Fruit fly (Drosophila melanogaster) whole organism, pupa: ENCODE measurements around the gene Ire1.

ENCODE experiments used
- CG4496 ChIP-seq: fragments of 200-800 bp; sonication (Bioruptor generic); IDR thresholded peaks from 3 replicates; pipeline ENCODE4 v1.3.6; 2022; ENCODE audit warnings: missing biosample characterization, missing genetic modification characterization
- CG8159 ChIP-seq: fragments of 200-800 bp; sonication (Bioruptor generic); optimal IDR thresholded peaks from 3 replicates; lab custom pipeline; 2018; ENCODE audit warnings: missing biosample characterization, mild to moderate bottlenecking, missing genetic modification characterization, moderate library complexity
- CG8301 ChIP-seq: fragments of 200-800 bp; sonication (Bioruptor generic); optimal IDR thresholded peaks from 2 replicates; lab custom pipeline; 2018; ENCODE audit warnings: missing biosample characterization, mild to moderate bottlenecking, missing genetic modification characterization
- rn ChIP-seq: fragments of 200-800 bp; sonication (Bioruptor generic); IDR thresholded peaks from 2 replicates; pipeline ENCODE4 v1.3.6; 2022; ENCODE audit warnings: missing biosample characterization, missing genetic modification characterization

dm6 chr3R:19833546-19833945, 27.5 kb downstream of the Ire1 start:
- TF ChIP-seq rn (GFP tag; lab: Robert Waterston, UW) (no peak), CG8301 (tag; lab: Kevin White, UChicago) (no peak), CG8159 (tag; lab: Kevin White, UChicago) (no peak), CG4496 (GFP tag; lab: Robert Waterston, UW) (peak; percentile 79)
